Fruit fly (Drosophila melanogaster) whole organism, embryonic: ENCODE results near the gene CG10214.

ENCODE experiments used
- C15 ChIP-seq: fragments of 200-800 bp; sonication (Bioruptor generic); IDR thresholded peaks from 3 replicates; pipeline ENCODE4 v1.3.6; 2022; ENCODE audit warnings: missing biosample characterization, missing genetic modification characterization
- CG10431 ChIP-seq: fragments of 200-800 bp; sonication (Bioruptor generic); optimal IDR thresholded peaks from 3 replicates; lab custom pipeline; 2018; ENCODE audit warnings: missing biosample characterization, mild to moderate bottlenecking, missing genetic modification characterization
- CG10979 ChIP-seq: fragments of 200-800 bp; sonication (Bioruptor generic); optimal IDR thresholded peaks from 2 replicates; lab custom pipeline; 2018; ENCODE audit warnings: missing biosample characterization, mild to moderate bottlenecking, missing genetic modification characterization, moderate library complexity
- CG11695 ChIP-seq: fragments of 200-800 bp; sonication (Bioruptor generic); IDR thresholded peaks from 3 replicates; pipeline ENCODE4 v1.3.6; 2022; ENCODE audit warnings: missing biosample characterization, missing genetic modification characterization
- CG12219 ChIP-seq: fragments of 200-800 bp; sonication (Bioruptor generic); optimal IDR thresholded peaks from 3 replicates; lab custom pipeline; 2018; ENCODE audit warnings: missing biosample characterization, mild to moderate bottlenecking, missing genetic modification characterization
- CG1233 ChIP-seq: fragments of 200-800 bp; sonication (Bioruptor generic); optimal IDR thresholded peaks from 4 replicates; lab custom pipeline; 2018; ENCODE audit warnings: missing biosample characterization, mild to moderate bottlenecking, missing genetic modification characterization
- CG14860 ChIP-seq: fragments of 200-800 bp; sonication (Bioruptor generic); IDR thresholded peaks from 3 replicates; pipeline ENCODE4 v1.3.6; 2022; ENCODE audit warnings: missing biosample characterization, missing genetic modification characterization; ENCODE audit not compliant: partially characterized antibody
- CG15479 ChIP-seq: fragments of 200-800 bp; sonication (Bioruptor generic); optimal IDR thresholded peaks from 3 replicates; lab custom pipeline; 2019; ENCODE audit warnings: missing biosample characterization, mild to moderate bottlenecking, missing genetic modification characterization, moderate library complexity
- CG16863 ChIP-seq: fragments of 200-800 bp; sonication (Bioruptor generic); optimal IDR thresholded peaks from 3 replicates; lab custom pipeline; 2016; ENCODE audit warnings: missing biosample characterization, missing genetic modification characterization
- CG18476 ChIP-seq: fragments of 200-800 bp; sonication (Bioruptor generic); optimal IDR thresholded peaks from 2 replicates; lab custom pipeline; 2016; ENCODE audit warnings: missing biosample characterization, mild to moderate bottlenecking, missing genetic modification characterization
- CG18764 ChIP-seq: fragments of 200-800 bp; sonication (Bioruptor generic); optimal IDR thresholded peaks from 3 replicates; lab custom pipeline; 2016; ENCODE audit warnings: missing biosample characterization, missing genetic modification characterization
- CG30020 ChIP-seq: fragments of 200-800 bp; optimal IDR thresholded peaks from 2 replicates; lab custom pipeline; 2019; ENCODE audit warnings: missing biosample characterization, mild to moderate bottlenecking, missing genetic modification characterization, moderate library complexity
- CG31224 ChIP-seq: fragments of 200-800 bp; sonication (Bioruptor generic); IDR thresholded peaks from 2 replicates; pipeline ENCODE4 v1.3.6; 2022; ENCODE audit warnings: missing biosample characterization, missing genetic modification characterization
- CG31365 ChIP-seq: fragments of 200-800 bp; sonication (Bioruptor generic); optimal IDR thresholded peaks from 2 replicates; lab custom pipeline; 2018; ENCODE audit warnings: missing biosample characterization, mild to moderate bottlenecking, missing genetic modification characterization
- CG32772 ChIP-seq: fragments of 200-800 bp; sonication (Bioruptor generic); IDR thresholded peaks from 2 replicates; pipeline ENCODE4 v1.3.6; 2022; ENCODE audit warnings: missing biosample characterization, missing genetic modification characterization
- CG4730 ChIP-seq: fragments of 200-800 bp; sonication (Bioruptor generic); IDR thresholded peaks from 2 replicates; pipeline ENCODE4 v1.3.6; 2022; ENCODE audit warnings: missing biosample characterization, missing genetic modification characterization
- CG7556 ChIP-seq: fragments of 200-800 bp; sonication (Bioruptor generic); optimal IDR thresholded peaks from 2 replicates; lab custom pipeline; 2017; ENCODE audit warnings: missing biosample characterization, mild to moderate bottlenecking, missing genetic modification characterization
- Doc2 ChIP-seq: fragments of 200-800 bp; sonication (Bioruptor generic); IDR thresholded peaks from 2 replicates; pipeline ENCODE4 v1.3.6; 2022; ENCODE audit warnings: missing biosample characterization, missing genetic modification characterization
- Doc3 ChIP-seq: fragments of 200-800 bp; sonication (Bioruptor generic); IDR thresholded peaks from 3 replicates; pipeline ENCODE4 v1.3.6; 2022; ENCODE audit warnings: missing biosample characterization, missing genetic modification characterization; ENCODE audit not compliant: partially characterized antibody
- Drgx ChIP-seq: fragments of 200-800 bp; sonication (Bioruptor generic); IDR thresholded peaks from 2 replicates; pipeline ENCODE4 v1.3.6; 2022; ENCODE audit warnings: missing biosample characterization, missing genetic modification characterization
- Ets65A ChIP-seq: fragments of 200-800 bp; sonication (Bioruptor generic); peaks from one replicate; lab custom pipeline; 2016; ENCODE audit warnings: missing biosample characterization, missing genetic modification characterization
- GATAe ChIP-seq: fragments of 200-800 bp; sonication (Bioruptor generic); conservative IDR thresholded peaks from 2 replicates; pipeline ENCODE4 v1.3.6; 2022; ENCODE audit warnings: missing biosample characterization, missing genetic modification characterization
- Gug ChIP-seq: fragments of 200-800 bp; sonication (Bioruptor generic); IDR thresholded peaks from 4 replicates; pipeline ENCODE4 v1.3.6; 2022; ENCODE audit warnings: missing biosample characterization, missing genetic modification characterization
- MESR4 ChIP-seq: fragments of 200-800 bp; sonication (Bioruptor generic); optimal IDR thresholded peaks from 2 replicates; lab custom pipeline; 2018; ENCODE audit warnings: missing biosample characterization, mild to moderate bottlenecking, missing genetic modification characterization, moderate library complexity
- Mes4 ChIP-seq: fragments of 200-800 bp; sonication (Bioruptor generic); optimal IDR thresholded peaks from 2 replicates; lab custom pipeline; 2016; ENCODE audit warnings: missing biosample characterization, missing genetic modification characterization
- NK7.1 ChIP-seq: fragments of 200-800 bp; sonication (Bioruptor generic); optimal IDR thresholded peaks from 3 replicates; lab custom pipeline; 2016; ENCODE audit warnings: missing biosample characterization, missing genetic modification characterization
- Nf-YC ChIP-seq: fragments of 200-800 bp; optimal IDR thresholded peaks from 3 replicates; lab custom pipeline; 2019; ENCODE audit warnings: missing biosample characterization, mild to moderate bottlenecking, missing genetic modification characterization, moderate library complexity
- Oaz ChIP-seq: fragments of 200-800 bp; sonication (Bioruptor generic); IDR thresholded peaks from 2 replicates; pipeline ENCODE4 v1.3.6; 2022; ENCODE audit warnings: missing biosample characterization, missing genetic modification characterization
- Rx ChIP-seq: fragments of 200-800 bp; sonication (Bioruptor generic); IDR thresholded peaks from 2 replicates; pipeline ENCODE4 v1.3.6; 2022; ENCODE audit warnings: missing biosample characterization, missing genetic modification characterization
- cg ChIP-seq: fragments of 200-800 bp; sonication (Bioruptor generic); optimal IDR thresholded peaks from 3 replicates; lab custom pipeline; 2019; ENCODE audit warnings: missing biosample characterization, mild to moderate bottlenecking, missing genetic modification characterization, moderate library complexity
- crp ChIP-seq, 2 experiments: fragments of 200-800 bp; sonication (Bioruptor generic); optimal IDR thresholded peaks; 2 replicates in 1 of 2; 3 replicates in 1 of 2; lab custom pipeline; 2017; ENCODE audit warnings: missing biosample characterization in 2 of 2, missing genetic modification characterization in 2 of 2, mild to moderate bottlenecking in 1 of 2, moderate library complexity in 1 of 2
- cwo ChIP-seq: fragments of 200-800 bp; sonication (Bioruptor generic); optimal IDR thresholded peaks from 3 replicates; lab custom pipeline; 2017; ENCODE audit warnings: missing biosample characterization, missing genetic modification characterization, mild to moderate bottlenecking, moderate library complexity, missing genetic modification reagents
- da ChIP-seq: fragments of 200-800 bp; sonication (Bioruptor generic); optimal IDR thresholded peaks from 2 replicates; lab custom pipeline; 2016; ENCODE audit warnings: missing biosample characterization, missing genetic modification characterization
- dan ChIP-seq: fragments of 200-800 bp; sonication (Bioruptor generic); IDR thresholded peaks from 2 replicates; pipeline ENCODE4 v1.3.6; 2022; ENCODE audit warnings: missing biosample characterization, missing genetic modification characterization
- dm ChIP-seq: fragments of 200-800 bp; sonication (Bioruptor generic); optimal IDR thresholded peaks from 3 replicates; lab custom pipeline; 2016; ENCODE audit warnings: missing biosample characterization, missing genetic modification characterization
- emc ChIP-seq: fragments of 200-800 bp; sonication (Bioruptor generic); optimal IDR thresholded peaks from 2 replicates; lab custom pipeline; 2016; ENCODE audit warnings: missing biosample characterization, missing genetic modification characterization
- fd64A ChIP-seq: fragments of 200-800 bp; sonication (Bioruptor generic); optimal IDR thresholded peaks from 3 replicates; lab custom pipeline; 2018; ENCODE audit warnings: missing biosample characterization, mild to moderate bottlenecking, missing genetic modification characterization
- jing ChIP-seq: fragments of 200-800 bp; sonication (Bioruptor generic); optimal IDR thresholded peaks from 2 replicates; lab custom pipeline; 2018; ENCODE audit warnings: missing biosample characterization, mild to moderate bottlenecking, missing genetic modification characterization
- kah ChIP-seq: fragments of 200-800 bp; sonication (Bioruptor generic); optimal IDR thresholded peaks from 2 replicates; lab custom pipeline; 2018; ENCODE audit warnings: missing biosample characterization, mild to moderate bottlenecking, missing genetic modification characterization
- lilli ChIP-seq: fragments of 200-800 bp; sonication (Bioruptor generic); optimal IDR thresholded peaks from 3 replicates; lab custom pipeline; 2016; ENCODE audit warnings: missing biosample characterization, missing genetic modification characterization
- maf-S ChIP-seq: fragments of 200-800 bp; sonication (Bioruptor generic); optimal IDR thresholded peaks from 2 replicates; lab custom pipeline; 2016; ENCODE audit warnings: missing biosample characterization, missing genetic modification characterization
- nerfin-1 ChIP-seq: fragments of 200-800 bp; sonication (Bioruptor generic); optimal IDR thresholded peaks from 3 replicates; lab custom pipeline; 2019; ENCODE audit warnings: missing biosample characterization, mild to moderate bottlenecking, missing genetic modification characterization, moderate library complexity
- nom ChIP-seq: fragments of 200-800 bp; sonication (Bioruptor generic); optimal IDR thresholded peaks from 2 replicates; lab custom pipeline; 2017; ENCODE audit warnings: missing biosample characterization, missing genetic modification characterization, mild to moderate bottlenecking, moderate library complexity, missing genetic modification reagents
- oc ChIP-seq: fragments of 200-800 bp; sonication (Bioruptor generic); optimal IDR thresholded peaks from 2 replicates; lab custom pipeline; 2018; ENCODE audit warnings: missing biosample characterization, mild to moderate bottlenecking, missing genetic modification characterization, moderate library complexity
- row ChIP-seq: fragments of 200-800 bp; sonication (Bioruptor generic); IDR thresholded peaks from 3 replicates; pipeline ENCODE4 v1.3.6; 2022; ENCODE audit warnings: missing biosample characterization, missing genetic modification characterization
- sna ChIP-seq: fragments of 200-800 bp; sonication (Bioruptor generic); IDR thresholded peaks from 2 replicates; pipeline ENCODE4 v1.3.6; 2022; ENCODE audit warnings: missing biosample characterization, missing genetic modification characterization; ENCODE audit not compliant: partially characterized antibody
- tin ChIP-seq: fragments of 200-800 bp; sonication (Bioruptor generic); optimal IDR thresholded peaks from 3 replicates; lab custom pipeline; 2016; ENCODE audit warnings: missing biosample characterization, missing genetic modification characterization
- trem ChIP-seq: fragments of 200-800 bp; optimal IDR thresholded peaks from 3 replicates; lab custom pipeline; 2019; ENCODE audit warnings: missing biosample characterization, mild to moderate bottlenecking, missing genetic modification characterization, moderate library complexity
- ttk ChIP-seq: fragments of 200-800 bp; sonication (Bioruptor generic); IDR thresholded peaks from 2 replicates; pipeline ENCODE4 v2.1.2; 2022; ENCODE audit warnings: missing biosample characterization, missing genetic modification characterization
- tup ChIP-seq: fragments of 200-800 bp; sonication (Bioruptor generic); optimal IDR thresholded peaks from 2 replicates; lab custom pipeline; 2016; ENCODE audit warnings: missing biosample characterization, mild to moderate bottlenecking, missing genetic modification characterization, moderate library complexity
- vnd ChIP-seq: fragments of 200-800 bp; sonication (Bioruptor generic); IDR thresholded peaks from 3 replicates; pipeline ENCODE4 v1.3.6; 2022; ENCODE audit warnings: missing biosample characterization, missing genetic modification characterization; ENCODE audit not compliant: partially characterized antibody
- z ChIP-seq: fragments of 200-800 bp; sonication (Bioruptor generic); IDR thresholded peaks from 3 replicates; pipeline ENCODE4 v1.3.6; 2022; ENCODE audit warnings: missing biosample characterization, missing genetic modification characterization

The CG10214 gene

dm6 chr3R:23729066-23729465 is 38.2 kb downstream of the CG10214 start (continued):
- TF ChIP-seq CG30020 (no peak), dm (no peak), row (GFP tag; lab: Robert Waterston, UW) (no peak), CG18476 (no peak), oc (tag; lab: Kevin White, UChicago) (no peak), Ets65A (no peak), vnd (no peak), Nf-YC (no peak), CG15479 (no peak), dan (GFP tag; lab: Robert Waterston, UW) (no peak), CG12219 (GFP tag; lab: Kevin White, UChicago) (peak; percentile 45), tup (GFP tag; lab: Kevin White, UChicago) (peak; percentile 40), emc (GFP tag; lab: Kevin White, UChicago) (no peak), maf-S (GFP tag; lab: Kevin White, UChicago) (no peak), fd64A (GFP tag; lab: Kevin White, UChicago) (peak; percentile 19), cg (GFP tag; lab: Kevin White, UChicago) (no peak), Gug (GFP tag; lab: Robert Waterston, UW) (no peak), Rx (GFP tag; lab: Robert Waterston, UW) (no peak), cwo (GFP tag; lab: Kevin White, UChicago) (peak; percentile 27), Doc2 (no peak), GATAe (GFP tag; lab: Robert Waterston, UW) (no peak), jing (GFP tag; lab: Kevin White, UChicago) (no peak), CG10979 (tag; lab: Kevin White, UChicago) (no peak), CG31365 (tag; lab: Kevin White, UChicago) (peak; percentile 37), sna (no peak), Drgx (GFP tag; lab: Robert Waterston, UW) (no peak), CG1233 (GFP tag; lab: Kevin White, UChicago) (peak; percentile 68), CG32772 (GFP tag; lab: Robert Waterston, UW) (no peak), tin (no peak), Doc3 (GFP tag; lab: Robert Waterston, UW) (no peak), nerfin-1 (no peak), CG16863 (GFP tag; lab: Kevin White, UChicago) (no peak), z (GFP tag; lab: Robert Waterston, UW) (no peak), Oaz (no peak), CG14860 (no peak), CG11695 (0 out of 3 replicates have a peak, but pooled peaks have one; percentile 8), Mes4 (GFP tag; lab: Kevin White, UChicago) (no peak), NK7.1 (no peak), CG18764 (GFP tag; lab: Kevin White, UChicago) (no peak), MESR4 (GFP tag; lab: Kevin White, UChicago) (no peak), CG31224 (GFP tag; lab: Robert Waterston, UW) (no peak), CG7556 (GFP tag; lab: Kevin White, UChicago) (no peak), CG4730 (GFP tag; lab: Robert Waterston, UW) (no peak), da (GFP tag; lab: Kevin White, UChicago) (no peak), lilli (GFP tag; lab: Kevin White, UChicago) (no peak), trem (tag; lab: Kevin White, UChicago) (no peak), CG10431 (GFP tag; lab: Kevin White, UChicago) (no peak), C15 (GFP tag; lab: Robert Waterston, UW) (no peak), crp (GFP tag; optimal IDR thresholded peaks at IDR 0.05; lab: Kevin White, UChicago) (no peak), kah (GFP tag; lab: Kevin White, UChicago) (peak; percentile 24), ttk (GFP tag; lab: Robert Waterston, UW) (no peak), nom (GFP tag; lab: Kevin White, UChicago) (no peak)
